Fruit fly (Drosophila melanogaster): ENCODE results near the gene nom.

- TF ChIP-seq toe (GFP tag; optimal IDR thresholded peaks at IDR 0.05): no peak
- TF ChIP-seq CG5204 (GFP tag; optimal IDR thresholded peaks at IDR 0.05): peak; percentile 38
- TF ChIP-seq CG12768 (GFP tag; optimal IDR thresholded peaks at IDR 0.05): no peak
- peak; percentile 63 for TF ChIP-seq CG33017 (tag; optimal IDR thresholded peaks at IDR 0.05)
- TF ChIP-seq kay (GFP tag; ENCODE audit: borderline replicate concordance): no peak
- no peak for TF ChIP-seq CG7045 (GFP tag; optimal IDR thresholded peaks at IDR 0.05)
- TF ChIP-seq CG7101 (tag; optimal IDR thresholded peaks at IDR 0.05): peak; percentile 34
- TF ChIP-seq cic (GFP tag; optimal IDR thresholded peaks at IDR 0.05): no peak
- no peak for TF ChIP-seq CG11617 (GFP tag; optimal IDR thresholded peaks at IDR 0.05)
- TF ChIP-seq Mnt (GFP tag; optimal IDR thresholded peaks at IDR 0.05): no peak
Observed at dm6 chr3R:8746354-8746753, 23.4 kb downstream of the nom start.
